Worm (Caenorhabditis elegans) whole organism, L3 larva: Measurements from ENCODE around the gene idh-2.

Experiments
- elt-1 ChIP-seq: fragments of 150-350 bp; optimal IDR thresholded peaks from 2 replicates; lab custom pipeline; 2014; ENCODE audit warnings: missing biosample characterization, missing genetic modification characterization
- elt-3 ChIP-seq, 3 experiments: fragments of 150-350 bp in 1 of 3; sonication (generic microtip) in 2 of 3; optimal IDR thresholded peaks; 2 replicates in 2 of 3; 4 replicates in 1 of 3; lab custom pipeline; 2014 to 2017; ENCODE audit warnings: missing biosample characterization in 3 of 3, missing genetic modification characterization in 3 of 3
- nhr-12 ChIP-seq: fragments of 150-350 bp; optimal IDR thresholded peaks from 2 replicates; lab custom pipeline; 2014; ENCODE audit warnings: missing biosample characterization, missing genetic modification characterization

DNA sequence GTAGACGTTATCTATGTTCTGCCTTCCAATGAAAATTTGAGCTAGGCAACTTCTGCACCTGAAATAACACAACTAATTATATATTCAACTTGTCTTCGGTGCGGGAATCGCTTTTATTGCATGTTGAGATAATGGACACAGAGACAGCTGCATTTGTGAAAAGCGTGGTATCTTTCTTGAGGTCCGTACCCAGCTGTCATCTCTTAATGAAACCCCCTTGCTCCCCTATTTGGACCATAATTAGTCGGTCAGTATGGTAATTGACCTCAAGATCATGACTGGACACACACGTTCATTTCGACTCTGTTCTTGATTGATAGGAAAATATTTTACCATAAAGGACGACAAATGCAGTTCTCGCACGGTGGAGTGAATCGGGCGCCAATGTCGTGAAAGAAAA lies 4.4 kb upstream of the idh-2 start:
- TF ChIP-seq nhr-12 (tag; lab: Kevin White, UChicago): no peak
- no peak for TF ChIP-seq elt-3 (tag; optimal IDR thresholded peaks at IDR 0.05; lab: Kevin White, UChicago)
- TF ChIP-seq elt-1: no peak
